Worm (Caenorhabditis elegans): ENCODE data around the gene C18A3.7.

The C18A3.7 gene

DNA sequence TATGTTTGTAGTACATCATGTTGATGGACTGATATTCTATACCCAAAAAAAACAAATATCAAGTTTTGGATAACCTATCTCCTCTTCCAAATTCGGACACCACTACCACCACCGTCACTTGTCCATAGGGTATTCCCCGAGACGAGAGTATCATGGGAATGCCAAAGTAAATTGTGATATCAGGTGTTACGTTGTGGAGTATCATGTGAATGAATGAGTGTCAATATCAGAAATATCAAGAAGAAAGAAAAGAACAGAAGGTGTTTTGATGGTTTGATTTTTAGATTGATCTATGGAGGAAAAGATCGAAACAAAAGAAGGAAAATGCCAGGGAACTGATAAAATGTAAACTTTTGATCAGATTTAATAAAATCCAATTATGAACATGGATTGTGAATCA lies 32.0 kb downstream of the C18A3.7 start (continued):
- TF ChIP-seq chd-7 (tag; optimal IDR thresholded peaks at IDR 0.05) = peak; percentile 33
- TF ChIP-seq ceh-27 (GFP tag; optimal IDR thresholded peaks at IDR 0.05) = no peak
- no peak for TF ChIP-seq sea-2 (GFP tag; IDR thresholded peaks at IDR 0.05)
- no peak for TF ChIP-seq ama-1 (optimal IDR thresholded peaks at IDR 0.05)
- TF ChIP-seq ama-1 (GFP tag; optimal IDR thresholded peaks at IDR 0.05) = no peak
- TF ChIP-seq B0336.3 (GFP tag; IDR thresholded peaks at IDR 0.05) = 0 out of 2 replicates have a peak, but pooled peaks have one; percentile 20
- TF ChIP-seq ztf-25 (GFP tag; IDR thresholded peaks at IDR 0.05) = no peak
- no peak for TF ChIP-seq snpc-4 (GFP tag; optimal IDR thresholded peaks at IDR 0.05)
- peak in 2 of 4 experiments; percentile 21 to 64 for TF ChIP-seq snpc-4 (tag; optimal IDR thresholded peaks at IDR 0.05)
- no peak for TF ChIP-seq cebp-1 (GFP tag; IDR thresholded peaks at IDR 0.05)
- TF ChIP-seq cebp-1 (tag; optimal IDR thresholded peaks at IDR 0.05) = peak; percentile 52
- peak; percentile 41 for TF ChIP-seq atf-7 (tag; optimal IDR thresholded peaks at IDR 0.05)
- TF ChIP-seq egrh-3 (GFP tag; IDR thresholded peaks at IDR 0.05) = no peak
- TF ChIP-seq egl-44 (GFP tag; IDR thresholded peaks at IDR 0.05) = no peak
- no peak for TF ChIP-seq let-607 (tag; optimal IDR thresholded peaks at IDR 0.05)
- TF ChIP-seq B0261.1 (tag; optimal IDR thresholded peaks at IDR 0.05) = no peak
- TF ChIP-seq rpc-1 (optimal IDR thresholded peaks at IDR 0.05) = no peak
- no peak for TF ChIP-seq rpc-1 (tag; optimal IDR thresholded peaks at IDR 0.05)
- TF ChIP-seq hlh-12 (tag; optimal IDR thresholded peaks at IDR 0.05) = no peak
- TF ChIP-seq aptf-3 (GFP tag; IDR thresholded peaks at IDR 0.05) = no peak
- TF ChIP-seq D2030.7 (GFP tag; IDR thresholded peaks at IDR 0.05) = no peak
- TF ChIP-seq K11D2.4 (GFP tag; IDR thresholded peaks at IDR 0.05) = no peak
- TF ChIP-seq tlf-1 (GFP tag; optimal IDR thresholded peaks at IDR 0.05) = peak; percentile 25
- TF ChIP-seq rcor-1 (GFP tag; IDR thresholded peaks at IDR 0.05) = no peak
- TF ChIP-seq ets-4 (GFP tag; optimal IDR thresholded peaks at IDR 0.05) = no peak
- TF ChIP-seq F57A8.1 (GFP tag; optimal IDR thresholded peaks at IDR 0.05) = no peak
- TF ChIP-seq Y95B8A.8 (GFP tag; IDR thresholded peaks at IDR 0.05) = no peak

- no peak for TF ChIP-seq akir-1 (GFP tag; optimal IDR thresholded peaks at IDR 0.05)
- no peak for TF ChIP-seq ztf-3 (GFP tag; optimal IDR thresholded peaks at IDR 0.05)
- no peak for TF ChIP-seq madf-3 (GFP tag; IDR thresholded peaks at IDR 0.05)
- TF ChIP-seq egl-18 (GFP tag; IDR thresholded peaks at IDR 0.05) = no peak
- no peak for TF ChIP-seq C06A6.2 (GFP tag; conservative IDR thresholded peaks at IDR 0.05)
- TF ChIP-seq lir-1 (GFP tag; conservative IDR thresholded peaks at IDR 0.05) = no peak
- no peak for TF ChIP-seq C17E4.6 (GFP tag; IDR thresholded peaks at IDR 0.05)
- TF ChIP-seq efl-1 (GFP tag; optimal IDR thresholded peaks at IDR 0.05) = no peak
- TF ChIP-seq D2030.7 (GFP tag; IDR thresholded peaks at IDR 0.05) = no peak
- no peak for TF ChIP-seq sea-2 (GFP tag; IDR thresholded peaks at IDR 0.05)
- no peak for TF ChIP-seq F23B12.7 (tag; optimal IDR thresholded peaks at IDR 0.05; ENCODE audit: insufficient read depth)
These were observed 32.9 kb downstream of the C18A3.7 start for ce11 chrII:5697338-5697737.

DNA sequence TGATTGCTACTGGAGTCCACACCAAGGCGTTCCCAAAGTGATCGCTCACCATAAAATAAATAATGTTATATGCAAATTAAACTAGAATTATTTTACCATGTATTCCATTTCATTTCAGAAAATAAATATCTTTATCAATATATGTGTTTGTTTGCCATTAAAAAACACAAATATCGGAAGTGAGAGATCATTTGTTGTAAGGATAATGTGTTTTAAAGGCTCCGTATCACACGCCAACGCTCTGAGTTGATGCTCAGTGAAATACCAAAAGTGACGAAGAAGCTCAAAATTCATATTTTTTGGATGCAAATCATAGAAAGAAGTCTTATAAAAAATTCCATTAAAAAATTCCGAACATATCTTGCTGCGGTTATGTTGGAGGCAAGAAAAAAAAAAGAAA lies 34.0 kb downstream of the C18A3.7 start:
- TF ChIP-seq tbx-9 (tag; optimal IDR thresholded peaks at IDR 0.05; ENCODE audit: borderline replicate concordance) = no peak
- no peak for TF ChIP-seq F23B12.7 (tag; optimal IDR thresholded peaks at IDR 0.05; ENCODE audit: insufficient read depth)
- TF ChIP-seq nfya-2 (GFP tag; IDR thresholded peaks at IDR 0.05) = no peak
- TF ChIP-seq F57A8.1 (GFP tag; optimal IDR thresholded peaks at IDR 0.05) = no peak
- no peak for TF ChIP-seq ceh-58 (GFP tag; IDR thresholded peaks at IDR 0.05)
- no peak for TF ChIP-seq lsy-27 (tag; optimal IDR thresholded peaks at IDR 0.05; ENCODE audit: borderline replicate concordance, insufficient read depth)
- no peak for TF ChIP-seq athp-1 (tag; optimal IDR thresholded peaks at IDR 0.05)
- no peak for TF ChIP-seq hlh-26 (GFP tag; conservative IDR thresholded peaks at IDR 0.05)
- TF ChIP-seq F39B2.1 (GFP tag; IDR thresholded peaks at IDR 0.05) = no peak

Measured in whole organism, young adult.